Worm (Caenorhabditis elegans) whole organism, midembryonic: Measurements from ENCODE around the gene AC3.5.

Source experiments
- T22C8.4 ChIP-seq: fragments of 200-800 bp; sonication (Bioruptor generic); IDR thresholded peaks from 2 replicates; pipeline ENCODE4 v1.3.6; 2022; ENCODE audit warnings: missing genetic modification characterization, missing compliant biosample characterization
- cog-1 ChIP-seq: sonication (generic microtip); optimal IDR thresholded peaks from 2 replicates; lab custom pipeline; 2016; ENCODE audit warnings: missing genetic modification characterization, missing compliant biosample characterization
- flt-1 ChIP-seq: fragments of 200-800 bp; sonication (Bioruptor generic); IDR thresholded peaks from 2 replicates; pipeline ENCODE4 v1.3.6; 2022; ENCODE audit warnings: missing genetic modification characterization, missing compliant biosample characterization
- klf-2 ChIP-seq: fragments of 200-800 bp; sonication (Bioruptor generic); conservative IDR thresholded peaks from 2 replicates; pipeline ENCODE4 v1.3.6; 2022; ENCODE audit warnings: missing genetic modification reagents, missing genetic modification characterization, missing compliant biosample characterization
- med-1 ChIP-seq: sonication (generic microtip); optimal IDR thresholded peaks from 2 replicates; lab custom pipeline; 2017; ENCODE audit warnings: missing genetic modification characterization, mild to moderate bottlenecking, missing compliant biosample characterization, antibody characterized with exemption, missing genetic modification reagents; ENCODE audit not compliant: insufficient read depth
- ref-1 ChIP-seq: fragments of 200-800 bp; sonication (Bioruptor generic); conservative IDR thresholded peaks from 2 replicates; pipeline ENCODE4 v1.3.6; 2022; ENCODE audit warnings: missing genetic modification reagents, missing genetic modification characterization, missing compliant biosample characterization
- tab-1 ChIP-seq: fragments of 200-800 bp; sonication (Bioruptor generic); IDR thresholded peaks from 2 replicates; pipeline ENCODE4 v1.3.6; 2022; ENCODE audit warnings: missing genetic modification characterization, missing compliant biosample characterization
- ztf-23 ChIP-seq: fragments of 200-800 bp; sonication (Bioruptor generic); IDR thresholded peaks from 2 replicates; pipeline ENCODE4 v1.3.6; 2022; ENCODE audit warnings: missing genetic modification reagents, missing genetic modification characterization, missing compliant biosample characterization
- ztf-29 ChIP-seq: fragments of 200-800 bp; sonication (Bioruptor generic); IDR thresholded peaks from 2 replicates; pipeline ENCODE4 v1.3.6; 2022; ENCODE audit warnings: missing genetic modification reagents, missing genetic modification characterization, missing compliant biosample characterization

Gene AC3.5

ce11 chrV:10428608-10429007, 40.3 kb downstream of the AC3.5 start, which contains the start of gene tag-314:
TSS of gene tag-314 (minus strand) at chrV:10428708.
- no peak for TF ChIP-seq tab-1 (GFP tag; lab: Robert Waterston, UW)
- TF ChIP-seq flt-1 (GFP tag; lab: Robert Waterston, UW): no peak
- no peak for TF ChIP-seq ref-1 (GFP tag; lab: Robert Waterston, UW)
- no peak for TF ChIP-seq cog-1
- no peak for TF ChIP-seq T22C8.4 (GFP tag; lab: Robert Waterston, UW)
- no peak for TF ChIP-seq med-1
- no peak for TF ChIP-seq ztf-23
- no peak for TF ChIP-seq ztf-29

- TF ChIP-seq ref-1 (GFP tag; lab: Robert Waterston, UW): no peak
- no peak for TF ChIP-seq cog-1
- TF ChIP-seq T22C8.4 (GFP tag; lab: Robert Waterston, UW): no peak
- TF ChIP-seq ztf-23: no peak
- TF ChIP-seq med-1: no peak
- no peak for TF ChIP-seq flt-1 (GFP tag; lab: Robert Waterston, UW)
- TF ChIP-seq ztf-29: no peak
- no peak for TF ChIP-seq klf-2 (GFP tag; lab: Robert Waterston, UW)
- no peak for TF ChIP-seq tab-1 (GFP tag; lab: Robert Waterston, UW)
Measured at ce11 chrV:10432607-10433006, 44.3 kb downstream of the AC3.5 start.

ce11 chrV:10433721-10434120, 45.4 kb downstream of the AC3.5 start, which contains the start of gene Y32F6A.4:
TSS of gene Y32F6A.4 (minus strand) at chrV:10434067.
- TF ChIP-seq tab-1 (GFP tag; lab: Robert Waterston, UW): no peak
- TF ChIP-seq med-1: no peak
- TF ChIP-seq cog-1: no peak
- TF ChIP-seq ztf-29: no peak
- TF ChIP-seq T22C8.4 (GFP tag; lab: Robert Waterston, UW): no peak
- no peak for TF ChIP-seq klf-2 (GFP tag; lab: Robert Waterston, UW)
- TF ChIP-seq ref-1 (GFP tag; lab: Robert Waterston, UW): no peak

- TF ChIP-seq ref-1 (GFP tag; lab: Robert Waterston, UW): no peak
- TF ChIP-seq T22C8.4 (GFP tag; lab: Robert Waterston, UW): no peak
- TF ChIP-seq ztf-29: no peak
- no peak for TF ChIP-seq tab-1 (GFP tag; lab: Robert Waterston, UW)
- no peak for TF ChIP-seq med-1
- no peak for TF ChIP-seq ztf-23
- TF ChIP-seq klf-2 (GFP tag; lab: Robert Waterston, UW): no peak
- no peak for TF ChIP-seq cog-1
- TF ChIP-seq flt-1 (GFP tag; lab: Robert Waterston, UW): no peak
Measured at ce11 chrV:10435198-10435597, 46.9 kb downstream of the AC3.5 start.

ce11 chrV:10436612-10437011, 48.3 kb downstream of the AC3.5 start, which contains the start of gene set-22:
TSS of gene set-22 (plus strand) at chrV:10436912.
- no peak for TF ChIP-seq klf-2 (GFP tag; lab: Robert Waterston, UW)
- TF ChIP-seq ztf-23: no peak
- TF ChIP-seq tab-1 (GFP tag; lab: Robert Waterston, UW): no peak
- no peak for TF ChIP-seq flt-1 (GFP tag; lab: Robert Waterston, UW)
- TF ChIP-seq cog-1: no peak
- no peak for TF ChIP-seq med-1
- no peak for TF ChIP-seq T22C8.4 (GFP tag; lab: Robert Waterston, UW)
- no peak for TF ChIP-seq ztf-29
- TF ChIP-seq ref-1 (GFP tag; lab: Robert Waterston, UW): no peak

- TF ChIP-seq tab-1 (GFP tag; lab: Robert Waterston, UW) (no peak), med-1 (no peak), flt-1 (GFP tag; lab: Robert Waterston, UW) (no peak), cog-1 (no peak), ztf-29 (no peak), klf-2 (GFP tag; lab: Robert Waterston, UW) (no peak)
Measured at ce11 chrV:10440723-10441122, 52.4 kb downstream of the AC3.5 start, which contains the start of gene snf-10. TSS of gene snf-10 (minus strand) at chrV:10440823.

ce11 chrV:10441135-10442024, 53.1 kb downstream of the AC3.5 start, which contains the start of gene pap-1:
TSS of gene pap-1 (plus strand) at chrV:10441974.
- TF ChIP-seq ztf-29: no peak
- peak; percentile 73 for TF ChIP-seq T22C8.4 (GFP tag; lab: Robert Waterston, UW)
- TF ChIP-seq ztf-23: no peak
- TF ChIP-seq cog-1: no peak
- TF ChIP-seq ref-1 (GFP tag; lab: Robert Waterston, UW): no peak
- no peak for TF ChIP-seq tab-1 (GFP tag; lab: Robert Waterston, UW)
